Fruit fly (Drosophila melanogaster): ENCODE results near the gene Vlet.

- peak; percentile 62 for TF ChIP-seq CG14655 (GFP tag; optimal IDR thresholded peaks at IDR 0.05)
- no peak for TF ChIP-seq rn (GFP tag; IDR thresholded peaks at IDR 0.05)
- TF ChIP-seq CG17806 (tag; optimal IDR thresholded peaks at IDR 0.05) = peak; percentile 20
Measured at dm6 chrX:11652991-11653390, 25.4 kb downstream of the Vlet start.
